Fruit fly (Drosophila melanogaster): Measurements from ENCODE around the gene fipi.

The fipi gene

DNA sequence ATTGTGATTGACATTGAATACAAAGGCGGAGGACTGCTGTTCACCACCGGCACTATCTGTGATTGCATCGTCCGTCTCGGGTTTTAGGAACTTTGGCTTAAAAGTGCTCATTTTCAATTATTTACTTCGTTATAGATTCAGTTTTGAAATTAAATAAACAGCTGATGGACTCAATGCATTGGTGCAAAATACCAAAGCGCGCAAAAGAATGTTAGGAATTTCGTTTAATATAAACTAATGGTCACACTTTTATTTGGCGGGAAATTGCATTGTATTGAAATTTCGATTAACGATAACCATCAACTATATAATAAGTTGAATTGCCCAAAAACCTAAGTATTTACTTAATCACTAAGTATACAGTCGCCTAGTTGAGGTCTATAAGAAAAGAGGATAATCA, 24.2 kb upstream of the fipi start, which contains the start of gene CG3225 (continued):
- TF ChIP-seq gfzf (GFP tag; optimal IDR thresholded peaks at IDR 0.05) (peak; percentile 92), CG14710 (tag; optimal IDR thresholded peaks at IDR 0.05) (peak; percentile 46), NC2β (GFP tag; optimal IDR thresholded peaks at IDR 0.05) (no peak), sug (tag; optimal IDR thresholded peaks at IDR 0.05) (peak; percentile 4), ato (GFP tag; IDR thresholded peaks at IDR 0.05; ENCODE audit: partially characterized antibody) (no peak), CG12236 (GFP tag; optimal IDR thresholded peaks at IDR 0.05) (no peak), HLH4C (GFP tag; IDR thresholded peaks at IDR 0.05; ENCODE audit: partially characterized antibody) (peak; percentile 54; the same call in 2 of the 3 replicates), Doc3 (GFP tag; IDR thresholded peaks at IDR 0.05; ENCODE audit: partially characterized antibody) (peak; percentile 38; the same call in 1 of the 3 replicates), CG2116 (GFP tag; optimal IDR thresholded peaks at IDR 0.05) (peak; percentile 41), CG8281 (tag; optimal IDR thresholded peaks at IDR 0.05) (no peak), nmo (GFP tag; optimal IDR thresholded peaks at IDR 0.05) (peak; percentile 8), Myb (GFP tag; optimal IDR thresholded peaks at IDR 0.05) (peak; percentile 89), CG4617 (GFP tag; optimal IDR thresholded peaks at IDR 0.05; ENCODE audit: borderline replicate concordance) (peak; percentile 7), CG16813 (GFP tag; IDR thresholded peaks at IDR 0.05; ENCODE audit: partially characterized antibody) (0 out of 3 replicates have a peak, but pooled peaks have one; percentile 27), knrl (GFP tag; IDR thresholded peaks at IDR 0.05; ENCODE audit: partially characterized antibody) (0 out of 3 replicates have a peak, but pooled peaks have one; percentile 4), prd (optimal IDR thresholded peaks at IDR 0.05) (no peak), prd (GFP tag; IDR thresholded peaks at IDR 0.05) (no peak), Dref (GFP tag; IDR thresholded peaks at IDR 0.05) (peak; percentile 66), CG17186 (GFP tag; optimal IDR thresholded peaks at IDR 0.05) (peak; percentile 67), exex (tag; optimal IDR thresholded peaks at IDR 0.05) (no peak), CG15269 (tag; optimal IDR thresholded peaks at IDR 0.05) (no peak), Opbp (GFP tag; IDR thresholded peaks at IDR 0.05; ENCODE audit: partially characterized antibody) (0 out of 3 replicates have a peak, but pooled peaks have one; percentile 13), sd (tag; optimal IDR thresholded peaks at IDR 0.05) (peak; percentile 100), nerfin-1 (tag; optimal IDR thresholded peaks at IDR 0.05) (peak; percentile 14), CG15514 (GFP tag; optimal IDR thresholded peaks at IDR 0.05) (peak; percentile 52), chinmo (GFP tag; IDR thresholded peaks at IDR 0.05; ENCODE audit: partially characterized antibody) (peak; percentile 66; the same call in 1 of the 4 replicates), bbx (GFP tag; IDR thresholded peaks at IDR 0.05; ENCODE audit: partially characterized antibody) (peak; percentile 22; the same call in 1 of the 2 replicates), gro (GFP tag; optimal IDR thresholded peaks at IDR 0.05) (peak; percentile 4), Sry-δ (GFP tag; optimal IDR thresholded peaks at IDR 0.05) (peak; percentile 25), D19B (GFP tag; optimal IDR thresholded peaks at IDR 0.05) (no peak), CG9797 (GFP tag; optimal IDR thresholded peaks at IDR 0.05) (peak; percentile 82), gcm (GFP tag; optimal IDR thresholded peaks at IDR 0.05) (no peak), CG7963 (GFP tag; IDR thresholded peaks at IDR 0.05; ENCODE audit: partially characterized antibody) (0 out of 3 replicates have a peak, but pooled peaks have one; percentile 43)

DNA sequence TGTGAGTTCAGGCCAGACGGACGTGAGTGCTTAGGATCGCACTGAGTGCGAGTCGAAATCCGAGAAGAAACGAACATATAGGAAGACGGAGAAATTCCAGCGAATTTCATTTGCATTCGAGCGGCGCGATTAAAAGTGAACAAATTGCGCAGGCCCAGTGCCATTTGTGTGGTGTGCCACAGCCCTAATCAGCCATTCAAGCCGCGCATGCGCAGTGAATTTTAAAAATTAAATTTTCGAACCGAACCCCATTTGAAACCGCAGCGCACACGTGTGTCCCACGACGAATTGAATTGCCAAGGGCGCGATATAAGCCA, 19.1 kb upstream of the fipi start:
- no peak for TF ChIP-seq lov (optimal IDR thresholded peaks at IDR 0.05)
- TF ChIP-seq lov (GFP tag; IDR thresholded peaks at IDR 0.05), result no peak
- TF ChIP-seq CG18764 (GFP tag; optimal IDR thresholded peaks at IDR 0.05), result peak; percentile 48
- peak; percentile 6 for TF ChIP-seq cwo (GFP tag; optimal IDR thresholded peaks at IDR 0.05)
- peak; percentile 74 for TF ChIP-seq vvl (GFP tag; IDR thresholded peaks at IDR 0.05)
- no peak for TF ChIP-seq ttk (GFP tag; IDR thresholded peaks at IDR 0.05)
- TF ChIP-seq hb (GFP tag; IDR thresholded peaks at IDR 0.05; ENCODE audit: partially characterized antibody), result 0 out of 3 replicates have a peak, but pooled peaks have one; percentile 21
- TF ChIP-seq ewg (GFP tag; optimal IDR thresholded peaks at IDR 0.05), result peak; percentile 38
- TF ChIP-seq CG10431 (GFP tag; optimal IDR thresholded peaks at IDR 0.05), result no peak
- TF ChIP-seq CG5953 (GFP tag; IDR thresholded peaks at IDR 0.05), result 0 out of 2 replicates have a peak, but pooled peaks have one; percentile 30
- no peak for TF ChIP-seq kni (GFP tag; optimal IDR thresholded peaks at IDR 0.05)
- TF ChIP-seq Blimp-1 (GFP tag; optimal IDR thresholded peaks at IDR 0.05), result peak; percentile 7
- no peak for TF ChIP-seq CG10979 (tag; optimal IDR thresholded peaks at IDR 0.05)
- TF ChIP-seq CG1233 (GFP tag; optimal IDR thresholded peaks at IDR 0.05), result peak; percentile 9
- TF ChIP-seq Ets65A (GFP tag), result peak; percentile 58
- TF ChIP-seq hth (optimal IDR thresholded peaks at IDR 0.05), result no peak
- TF ChIP-seq Nf-YC (tag; optimal IDR thresholded peaks at IDR 0.05), result no peak
- TF ChIP-seq da (GFP tag; optimal IDR thresholded peaks at IDR 0.05), result peak; percentile 22
